Fruit fly (Drosophila melanogaster): ENCODE results near the gene CG5623.

Gene CG5623

dm6 chr3R:15744354-15744753 is 22.9 kb downstream of the CG5623 start, which contains the start of gene CG4520:
CG4520 (plus strand) TSS chr3R:15744654.
- TF ChIP-seq lz (GFP tag; optimal IDR thresholded peaks at IDR 0.05), result no peak
- TF ChIP-seq Hr38 (GFP tag; optimal IDR thresholded peaks at IDR 0.05), result no peak
- TF ChIP-seq Sox15 (GFP tag; optimal IDR thresholded peaks at IDR 0.05), result no peak
- no peak for TF ChIP-seq Sox102F (GFP tag; optimal IDR thresholded peaks at IDR 0.05)
- no peak for TF ChIP-seq CG11294 (GFP tag; IDR thresholded peaks at IDR 0.05)
- no peak for TF ChIP-seq Ets21C (GFP tag; optimal IDR thresholded peaks at IDR 0.05)
- no peak for TF ChIP-seq CG11762 (GFP tag; optimal IDR thresholded peaks at IDR 0.05; ENCODE audit: insufficient read depth)
- TF ChIP-seq CG6854 (GFP tag; optimal IDR thresholded peaks at IDR 0.05), result no peak
- TF ChIP-seq Smox (GFP tag; optimal IDR thresholded peaks at IDR 0.05), result no peak
- TF ChIP-seq fd85E (GFP tag; optimal IDR thresholded peaks at IDR 0.05), result no peak
- no peak for TF ChIP-seq CG15336 (GFP tag; IDR thresholded peaks at IDR 0.05)
- no peak for TF ChIP-seq svp (GFP tag)
- no peak for TF ChIP-seq vri (GFP tag; optimal IDR thresholded peaks at IDR 0.05)
- no peak for TF ChIP-seq ss (GFP tag; optimal IDR thresholded peaks at IDR 0.05)
- no peak for TF ChIP-seq CG10631 (GFP tag; optimal IDR thresholded peaks at IDR 0.05)
- no peak for TF ChIP-seq dsx (GFP tag; optimal IDR thresholded peaks at IDR 0.05; ENCODE audit: poor library complexity, severe bottlenecking)
- no peak for TF ChIP-seq net (GFP tag; optimal IDR thresholded peaks at IDR 0.05)
- no peak for TF ChIP-seq CG6276 (GFP tag; optimal IDR thresholded peaks at IDR 0.05)

- TF ChIP-seq dsx (GFP tag; optimal IDR thresholded peaks at IDR 0.05; ENCODE audit: poor library complexity, severe bottlenecking) (no peak), Hr39 (GFP tag; optimal IDR thresholded peaks at IDR 0.05) (no peak), CG6163 (GFP tag; IDR thresholded peaks at IDR 0.05) (no peak), Gug (GFP tag; IDR thresholded peaks at IDR 0.05) (no peak)
These were observed 35.8 kb downstream of the CG5623 start, which contains the start of gene CG34274 for dm6 chr3R:15731446-15731845. CG34274 (plus strand) TSS chr3R:15731746.

- TF ChIP-seq CG1621 (tag; optimal IDR thresholded peaks at IDR 0.05), result no peak
- no peak for TF ChIP-seq Lpt (GFP tag; optimal IDR thresholded peaks at IDR 0.05)
- TF ChIP-seq net (GFP tag; optimal IDR thresholded peaks at IDR 0.05), result no peak
- no peak for TF ChIP-seq fd85E (GFP tag; optimal IDR thresholded peaks at IDR 0.05)
- no peak for TF ChIP-seq topi (GFP tag; optimal IDR thresholded peaks at IDR 0.05)
- no peak for TF ChIP-seq eg (GFP tag; IDR thresholded peaks at IDR 0.05)
- no peak for TF ChIP-seq cyc (GFP tag; optimal IDR thresholded peaks at IDR 0.05)
- no peak for TF ChIP-seq fd59A (GFP tag; optimal IDR thresholded peaks at IDR 0.05)
- TF ChIP-seq CG16779 (tag; optimal IDR thresholded peaks at IDR 0.05), result no peak
These were observed 36.6 kb downstream of the CG5623 start for dm6 chr3R:15730629-15731028.

dm6 chr3R:15716485-15716884 is 50.8 kb downstream of the CG5623 start, which contains the start of gene CG31294:
CG31294 (minus strand) TSS chr3R:15716585.
- TF ChIP-seq fd85E (GFP tag; optimal IDR thresholded peaks at IDR 0.05) (no peak), CG10669 (GFP tag; optimal IDR thresholded peaks at IDR 0.05) (no peak), Sox15 (GFP tag; optimal IDR thresholded peaks at IDR 0.05) (no peak), pdm3 (GFP tag; optimal IDR thresholded peaks at IDR 0.05) (no peak), spab (GFP tag; optimal IDR thresholded peaks at IDR 0.05) (no peak), Eip75B (GFP tag; optimal IDR thresholded peaks at IDR 0.05) (no peak), acj6 (GFP tag; optimal IDR thresholded peaks at IDR 0.05) (no peak), Eip78C (GFP tag) (no peak), CG8632 (GFP tag; optimal IDR thresholded peaks at IDR 0.05) (no peak), Hr38 (GFP tag; optimal IDR thresholded peaks at IDR 0.05) (no peak), dsx (GFP tag; optimal IDR thresholded peaks at IDR 0.05; ENCODE audit: poor library complexity, severe bottlenecking) (no peak), Hr4 (GFP tag; optimal IDR thresholded peaks at IDR 0.05) (no peak)

Data from whole organism, prepupa.